Fruit fly (Drosophila melanogaster) whole organism, embryonic: ENCODE results near the gene Sas-6.
A peak's percentile ranks its signal among the peaks of the same experiment; 100 is the strongest.

ENCODE experiments used
- Adf1 ChIP-seq: fragments of 200-800 bp; sonication (Bioruptor generic); IDR thresholded peaks from 2 replicates; pipeline ENCODE4 v1.3.6; 2022; ENCODE audit warnings: missing biosample characterization, missing genetic modification characterization
- B-H1 ChIP-seq: fragments of 200-800 bp; sonication (Bioruptor generic); IDR thresholded peaks from 3 replicates; pipeline ENCODE4 v1.3.6; 2022; ENCODE audit warnings: missing biosample characterization, missing genetic modification characterization
- BEAF-32 ChIP-seq: fragments of 200-800 bp; sonication (Bioruptor generic); optimal IDR thresholded peaks from 3 replicates; lab custom pipeline; 2017; ENCODE audit warnings: missing biosample characterization, missing genetic modification characterization, mild to moderate bottlenecking, moderate library complexity, missing genetic modification reagents
- CG10462 ChIP-seq: fragments of 200-800 bp; sonication (Bioruptor generic); optimal IDR thresholded peaks from 2 replicates; lab custom pipeline; 2016; ENCODE audit warnings: missing biosample characterization, missing genetic modification characterization
- CG11085 ChIP-seq: fragments of 200-800 bp; sonication (Bioruptor generic); IDR thresholded peaks from 2 replicates; pipeline ENCODE4 v1.3.6; 2022; ENCODE audit warnings: missing biosample characterization, missing genetic modification characterization
- CG11247 ChIP-seq: fragments of 200-800 bp; sonication (Bioruptor generic); IDR thresholded peaks from 2 replicates; pipeline ENCODE4 v1.3.6; 2022; ENCODE audit warnings: missing biosample characterization, missing genetic modification characterization
- CG11696 ChIP-seq: fragments of 200-800 bp; sonication (Bioruptor generic); IDR thresholded peaks from 2 replicates; pipeline ENCODE4 v1.3.6; 2022; ENCODE audit warnings: missing biosample characterization, missing genetic modification characterization
- CG12104 ChIP-seq: fragments of 200-800 bp; sonication (Bioruptor generic); optimal IDR thresholded peaks from 3 replicates; lab custom pipeline; 2016; ENCODE audit warnings: missing biosample characterization, missing genetic modification characterization
- CG12391 ChIP-seq: fragments of 200-800 bp; sonication (Bioruptor generic); optimal IDR thresholded peaks from 3 replicates; lab custom pipeline; 2018; ENCODE audit warnings: missing biosample characterization, mild to moderate bottlenecking, missing genetic modification characterization, moderate library complexity
- CG14710 ChIP-seq: fragments of 200-800 bp; sonication (Bioruptor generic); optimal IDR thresholded peaks from 3 replicates; lab custom pipeline; 2019; ENCODE audit warnings: missing biosample characterization, mild to moderate bottlenecking, missing genetic modification characterization, moderate library complexity
- CG17568 ChIP-seq: fragments of 200-800 bp; sonication (Bioruptor generic); optimal IDR thresholded peaks from 2 replicates; lab custom pipeline; 2018; ENCODE audit warnings: missing biosample characterization, mild to moderate bottlenecking, missing genetic modification characterization, moderate library complexity
- CG30020 ChIP-seq: fragments of 200-800 bp; optimal IDR thresholded peaks from 2 replicates; lab custom pipeline; 2019; ENCODE audit warnings: missing biosample characterization, mild to moderate bottlenecking, missing genetic modification characterization, moderate library complexity
- CG34422 ChIP-seq: fragments of 200-800 bp; sonication (Bioruptor generic); IDR thresholded peaks from 3 replicates; pipeline ENCODE4 v1.3.6; 2022; ENCODE audit warnings: missing biosample characterization, missing genetic modification characterization
- CG3838 ChIP-seq: fragments of 200-800 bp; sonication (Bioruptor generic); optimal IDR thresholded peaks from 3 replicates; lab custom pipeline; 2016; ENCODE audit warnings: missing biosample characterization, missing genetic modification characterization
- CG4424 ChIP-seq: fragments of 200-800 bp; sonication (Bioruptor generic); optimal IDR thresholded peaks from 3 replicates; lab custom pipeline; 2016; ENCODE audit warnings: missing biosample characterization, missing genetic modification characterization
- CG5245 ChIP-seq: fragments of 200-800 bp; sonication (Bioruptor generic); optimal IDR thresholded peaks from 3 replicates; lab custom pipeline; 2016; ENCODE audit warnings: missing biosample characterization, missing genetic modification characterization
- CG6683 ChIP-seq: fragments of 200-800 bp; sonication (Bioruptor generic); optimal IDR thresholded peaks from 2 replicates; lab custom pipeline; 2017; ENCODE audit warnings: missing biosample characterization, mild to moderate bottlenecking, missing genetic modification characterization, missing genetic modification reagents
- CG7963 ChIP-seq: fragments of 200-800 bp; sonication (Bioruptor generic); IDR thresholded peaks from 3 replicates; pipeline ENCODE4 v1.3.6; 2022; ENCODE audit warnings: missing biosample characterization, missing genetic modification characterization; ENCODE audit not compliant: partially characterized antibody
- CoRest ChIP-seq: fragments of 200-800 bp; sonication (Bioruptor generic); optimal IDR thresholded peaks from 3 replicates; lab custom pipeline; 2018; ENCODE audit warnings: missing biosample characterization, mild to moderate bottlenecking, missing genetic modification characterization, moderate library complexity
- D19A ChIP-seq: fragments of 200-800 bp; optimal IDR thresholded peaks from 3 replicates; lab custom pipeline; 2019; ENCODE audit warnings: missing biosample characterization, mild to moderate bottlenecking, missing genetic modification characterization, moderate library complexity
- Drgx ChIP-seq: fragments of 200-800 bp; sonication (Bioruptor generic); IDR thresholded peaks from 2 replicates; pipeline ENCODE4 v1.3.6; 2022; ENCODE audit warnings: missing biosample characterization, missing genetic modification characterization
- Fer1 ChIP-seq: fragments of 200-800 bp; sonication (Bioruptor generic); optimal IDR thresholded peaks from 2 replicates; lab custom pipeline; 2017; ENCODE audit warnings: missing biosample characterization, mild to moderate bottlenecking, missing genetic modification characterization
- Fer2 ChIP-seq: fragments of 200-800 bp; sonication (Bioruptor generic); optimal IDR thresholded peaks from 2 replicates; lab custom pipeline; 2018; ENCODE audit warnings: missing biosample characterization, mild to moderate bottlenecking, missing genetic modification characterization, moderate library complexity
- HLH4C ChIP-seq: fragments of 200-800 bp; sonication (Bioruptor generic); IDR thresholded peaks from 3 replicates; pipeline ENCODE4 v1.3.6; 2022; ENCODE audit warnings: missing biosample characterization, missing genetic modification characterization; ENCODE audit not compliant: partially characterized antibody
- Hsf ChIP-seq: fragments of 200-800 bp; sonication (Bioruptor generic); optimal IDR thresholded peaks from 3 replicates; lab custom pipeline; 2016; ENCODE audit warnings: missing biosample characterization, missing genetic modification characterization
- Lim3 ChIP-seq: fragments of 200-800 bp; sonication (Bioruptor generic); IDR thresholded peaks from 2 replicates; pipeline ENCODE4 v1.3.6; 2022; ENCODE audit warnings: missing biosample characterization, missing genetic modification characterization
- MTF-1 ChIP-seq: fragments of 200-800 bp; sonication (Bioruptor generic); optimal IDR thresholded peaks from 2 replicates; lab custom pipeline; 2018; ENCODE audit warnings: missing biosample characterization, mild to moderate bottlenecking, missing genetic modification characterization, borderline replicate concordance
- Mes4 ChIP-seq: fragments of 200-800 bp; sonication (Bioruptor generic); optimal IDR thresholded peaks from 2 replicates; lab custom pipeline; 2016; ENCODE audit warnings: missing biosample characterization, missing genetic modification characterization
- Ptx1 ChIP-seq: fragments of 200-800 bp; sonication (Bioruptor generic); IDR thresholded peaks from 2 replicates; pipeline ENCODE4 v1.3.6; 2022; ENCODE audit warnings: missing biosample characterization, missing genetic modification characterization
- Rx ChIP-seq: fragments of 200-800 bp; sonication (Bioruptor generic); IDR thresholded peaks from 2 replicates; pipeline ENCODE4 v1.3.6; 2022; ENCODE audit warnings: missing biosample characterization, missing genetic modification characterization
- Xbp1 ChIP-seq: fragments of 200-800 bp; sonication (Bioruptor generic); optimal IDR thresholded peaks from 3 replicates; lab custom pipeline; 2016; ENCODE audit warnings: missing biosample characterization, mild to moderate bottlenecking, missing genetic modification characterization
- br ChIP-seq: fragments of >200 bp; optimal IDR thresholded peaks from 2 replicates; lab custom pipeline; 2017
- chif ChIP-seq, 2 experiments: fragments of 200-800 bp; sonication (Bioruptor generic); optimal IDR thresholded peaks; 3 replicates each; lab custom pipeline; 2016; ENCODE audit warnings: missing biosample characterization in 2 of 2, missing genetic modification characterization in 2 of 2
- da ChIP-seq: fragments of 200-800 bp; sonication (Bioruptor generic); optimal IDR thresholded peaks from 2 replicates; lab custom pipeline; 2016; ENCODE audit warnings: missing biosample characterization, missing genetic modification characterization
- fd102C ChIP-seq: fragments of 200-800 bp; sonication (Bioruptor generic); optimal IDR thresholded peaks from 2 replicates; lab custom pipeline; 2018; ENCODE audit warnings: missing biosample characterization, mild to moderate bottlenecking, missing genetic modification characterization, moderate library complexity
- fru ChIP-seq: fragments of >200 bp; optimal IDR thresholded peaks from 2 replicates; lab custom pipeline; 2017
- gce ChIP-seq: fragments of 200-800 bp; sonication (Bioruptor generic); IDR thresholded peaks from 3 replicates; pipeline ENCODE4 v1.3.6; 2022; ENCODE audit warnings: missing biosample characterization, missing genetic modification characterization
- gfzf ChIP-seq: fragments of 200-800 bp; sonication (Bioruptor generic); optimal IDR thresholded peaks from 2 replicates; lab custom pipeline; 2016; ENCODE audit warnings: missing biosample characterization, mild to moderate bottlenecking, missing genetic modification characterization, moderate library complexity
- hbn ChIP-seq: fragments of 200-800 bp; sonication (Bioruptor generic); IDR thresholded peaks from 2 replicates; pipeline ENCODE4 v1.3.6; 2022; ENCODE audit warnings: missing biosample characterization, missing genetic modification characterization; ENCODE audit not compliant: partially characterized antibody
- nmo ChIP-seq: fragments of 200-800 bp; sonication (Bioruptor generic); optimal IDR thresholded peaks from 2 replicates; lab custom pipeline; 2018; ENCODE audit warnings: missing biosample characterization, mild to moderate bottlenecking, missing genetic modification characterization, moderate library complexity
- nom ChIP-seq: fragments of 200-800 bp; sonication (Bioruptor generic); optimal IDR thresholded peaks from 2 replicates; lab custom pipeline; 2017; ENCODE audit warnings: missing biosample characterization, missing genetic modification characterization, mild to moderate bottlenecking, moderate library complexity, missing genetic modification reagents
- odd ChIP-seq: fragments of 200-800 bp; sonication (Bioruptor generic); optimal IDR thresholded peaks from 2 replicates; lab custom pipeline; 2017; ENCODE audit warnings: missing biosample characterization, mild to moderate bottlenecking, missing genetic modification characterization
- psq ChIP-seq: fragments of 200-800 bp; sonication (Bioruptor generic); optimal IDR thresholded peaks from 2 replicates; lab custom pipeline; 2017; ENCODE audit warnings: missing biosample characterization, missing genetic modification characterization
- sc ChIP-seq, 3 experiments: fragments of >200 bp in 2 of 3; fragments of 200-800 bp in 1 of 3; sonication (Bioruptor generic) in 1 of 3; optimal IDR thresholded peaks; 2 replicates in 2 of 3; 3 replicates in 1 of 3; lab custom pipeline; 2017; ENCODE audit warnings: mild to moderate bottlenecking in 1 of 3, missing biosample characterization in 1 of 3, missing genetic modification characterization in 1 of 3, missing genetic modification reagents in 1 of 3
- schlank ChIP-seq: fragments of 200-800 bp; sonication (Bioruptor generic); optimal IDR thresholded peaks from 2 replicates; lab custom pipeline; 2018; ENCODE audit warnings: missing biosample characterization, mild to moderate bottlenecking, missing genetic modification characterization
- sob ChIP-seq: fragments of 200-800 bp; sonication (Bioruptor generic); IDR thresholded peaks from 2 replicates; pipeline ENCODE4 v1.3.6; 2022; ENCODE audit warnings: missing biosample characterization, missing genetic modification characterization
- yki ChIP-seq: fragments of >200 bp; optimal IDR thresholded peaks from 3 replicates; lab custom pipeline; 2018
- z ChIP-seq: fragments of 200-800 bp; sonication (Bioruptor generic); IDR thresholded peaks from 3 replicates; pipeline ENCODE4 v1.3.6; 2022; ENCODE audit warnings: missing biosample characterization, missing genetic modification characterization

The Sas-6 gene

DNA sequence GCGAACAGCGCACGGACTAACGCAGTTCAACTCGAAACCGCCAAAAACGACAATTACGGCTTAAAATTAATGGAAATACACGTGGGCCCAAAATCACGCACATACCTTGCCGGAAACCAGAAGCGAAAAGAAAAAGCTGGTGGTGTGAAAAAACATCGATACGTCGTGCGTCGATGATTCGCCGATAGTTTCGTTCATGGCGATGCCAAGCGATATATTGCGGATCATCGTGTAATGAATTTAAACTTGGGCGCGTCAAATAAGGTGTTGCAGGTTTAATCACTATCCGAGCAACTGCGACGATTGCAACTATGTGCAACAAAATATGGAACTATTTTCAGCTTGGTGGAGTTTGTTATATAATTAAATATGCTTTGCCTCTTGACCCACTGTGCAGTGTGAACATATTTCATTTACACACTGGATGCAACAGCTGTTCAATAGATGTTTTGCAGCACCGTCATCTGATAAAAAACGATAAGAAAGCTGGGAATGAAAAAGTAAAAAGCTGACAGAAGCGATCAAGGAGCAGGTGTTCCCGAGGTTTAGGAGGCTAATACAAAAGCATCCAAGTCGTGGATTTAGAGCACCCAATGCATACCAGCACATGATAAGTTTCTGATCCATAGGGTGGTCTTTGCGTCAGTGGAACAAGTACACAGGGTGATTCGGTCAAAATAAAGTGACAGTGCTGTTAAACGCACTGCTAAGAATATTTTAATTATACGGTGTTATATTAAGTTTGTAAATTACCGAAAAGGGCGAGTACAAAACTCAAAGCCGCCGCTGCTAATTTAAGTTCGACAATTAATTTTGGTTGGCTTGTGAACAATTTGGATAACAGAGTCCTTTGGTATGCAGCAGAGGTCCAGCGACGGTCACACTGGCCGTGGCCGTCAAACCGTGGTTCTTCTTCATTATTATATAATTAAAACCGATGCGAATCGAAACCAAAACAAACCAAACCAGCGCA is 51.2 kb downstream of the Sas-6 start, which contains the start of the genes RpL32 and CG7943 (continued):
- TF ChIP-seq gfzf (GFP tag; lab: Kevin White, UChicago), result peak; percentile 75
- TF ChIP-seq CG11696 (GFP tag; lab: Robert Waterston, UW), result peak; percentile 83
- TF ChIP-seq Rx (GFP tag; lab: Robert Waterston, UW), result peak; percentile 93
- TF ChIP-seq HLH4C, result peak; percentile 100
- TF ChIP-seq CG34422, result peak; percentile 97
- peak; percentile 91 for TF ChIP-seq odd
- no peak for TF ChIP-seq yki (lab: Kevin White, UChicago)
- TF ChIP-seq CG11085 (GFP tag; lab: Robert Waterston, UW), result peak; percentile 93
- peak; percentile 62 for TF ChIP-seq psq (GFP tag; lab: Kevin White, UChicago)
- peak; percentile 95 for TF ChIP-seq CG4424 (GFP tag; lab: Kevin White, UChicago)
- TF ChIP-seq CoRest (tag; lab: Kevin White, UChicago), result peak; percentile 85
- TF ChIP-seq CG12104, result peak; percentile 92
- TF ChIP-seq nom (GFP tag; lab: Kevin White, UChicago), result peak; percentile 85
- peak; percentile 87 for TF ChIP-seq Drgx
- TF ChIP-seq gce (GFP tag; lab: Robert Waterston, UW), result peak; percentile 79
- peak; percentile 81 for TF ChIP-seq da (GFP tag; lab: Kevin White, UChicago)
- TF ChIP-seq CG5245 (GFP tag; lab: Kevin White, UChicago), result peak; percentile 92
- TF ChIP-seq fd102C (GFP tag; lab: Kevin White, UChicago), result peak; percentile 81
- peak; percentile 77 for TF ChIP-seq D19A (tag; lab: Kevin White, UChicago)
- TF ChIP-seq CG30020, result peak; percentile 88
- TF ChIP-seq schlank, result peak; percentile 93
- TF ChIP-seq CG17568 (GFP tag; lab: Kevin White, UChicago), result no peak
- TF ChIP-seq MTF-1 (GFP tag; lab: Kevin White, UChicago), result peak; percentile 92
- peak; percentile 92 for TF ChIP-seq CG12391 (tag; lab: Kevin White, UChicago)
- TF ChIP-seq hbn (GFP tag; lab: Robert Waterston, UW), result peak; percentile 100
- peak; percentile 96 for TF ChIP-seq Mes4 (GFP tag; lab: Kevin White, UChicago)
- TF ChIP-seq BEAF-32 (GFP tag; lab: Kevin White, UChicago), result peak; percentile 100
- peak; percentile 80 to 97 for TF ChIP-seq chif (GFP tag; optimal IDR thresholded peaks at IDR 0.05; lab: Kevin White, UChicago)
- peak; percentile 95 for TF ChIP-seq Fer1
- peak; percentile 95 for TF ChIP-seq Ptx1
- TF ChIP-seq B-H1, result peak; percentile 90
- no peak for TF ChIP-seq br (lab: Kevin White, UChicago)
- peak; percentile 96 for TF ChIP-seq CG14710 (tag; lab: Kevin White, UChicago)
- peak; percentile 50; the same call in 2 of the 3 replicates for TF ChIP-seq z (GFP tag; lab: Robert Waterston, UW)
- TF ChIP-seq Lim3, result peak; percentile 83
- no peak for TF ChIP-seq sc (optimal IDR thresholded peaks at IDR 0.05; lab: Kevin White, UChicago)
- TF ChIP-seq sc (GFP tag; optimal IDR thresholded peaks at IDR 0.05; lab: Kevin White, UChicago), result peak; percentile 75
- TF ChIP-seq nmo (GFP tag; lab: Kevin White, UChicago), result peak; percentile 96
- peak; percentile 84 for TF ChIP-seq CG6683
- TF ChIP-seq CG11247 (GFP tag; lab: Robert Waterston, UW), result peak; percentile 96
- peak; percentile 97 for TF ChIP-seq sob (GFP tag; lab: Robert Waterston, UW)
- peak; percentile 93 for TF ChIP-seq Hsf
- TF ChIP-seq Fer2 (tag; lab: Kevin White, UChicago), result peak; percentile 92
- TF ChIP-seq CG7963, result peak; percentile 100
- TF ChIP-seq CG10462, result peak; percentile 56
- peak; percentile 87 for TF ChIP-seq Xbp1
- peak; percentile 78 for TF ChIP-seq Adf1
- peak; percentile 80 for TF ChIP-seq CG3838 (GFP tag; lab: Kevin White, UChicago)
- no peak for TF ChIP-seq fru (lab: Kevin White, UChicago)
